Fruit fly (Drosophila melanogaster) whole organism, pupa: ENCODE results near the gene cnir.
A peak's percentile ranks its signal among the peaks of the same experiment; 100 is the strongest.

Source experiments
- CG10348 ChIP-seq: fragments of 200-800 bp; sonication (Bioruptor generic); IDR thresholded peaks from 2 replicates; pipeline ENCODE4 v1.3.6; 2022; ENCODE audit warnings: missing biosample characterization, missing genetic modification characterization
- CG12605 ChIP-seq: fragments of 200-800 bp; sonication (Bioruptor generic); IDR thresholded peaks from 2 replicates; pipeline ENCODE4 v1.3.6; 2022; ENCODE audit warnings: missing biosample characterization, missing genetic modification characterization
- CG14655 ChIP-seq: fragments of 200-800 bp; sonication (Bioruptor generic); optimal IDR thresholded peaks from 3 replicates; lab custom pipeline; 2017; ENCODE audit warnings: mild to moderate bottlenecking, missing biosample characterization, missing genetic modification reagents, missing genetic modification characterization
- CG15710 ChIP-seq: fragments of 200-800 bp; sonication (Bioruptor generic); optimal IDR thresholded peaks from 2 replicates; lab custom pipeline; 2018; ENCODE audit warnings: missing biosample characterization, mild to moderate bottlenecking, missing genetic modification characterization, moderate library complexity
- CG34367 ChIP-seq: fragments of 200-800 bp; sonication (Bioruptor generic); optimal IDR thresholded peaks from 2 replicates; lab custom pipeline; 2018; ENCODE audit warnings: missing biosample characterization, mild to moderate bottlenecking, missing genetic modification characterization
- CG4496 ChIP-seq: fragments of 200-800 bp; sonication (Bioruptor generic); IDR thresholded peaks from 3 replicates; pipeline ENCODE4 v1.3.6; 2022; ENCODE audit warnings: missing biosample characterization, missing genetic modification characterization
- CG8159 ChIP-seq: fragments of 200-800 bp; sonication (Bioruptor generic); optimal IDR thresholded peaks from 3 replicates; lab custom pipeline; 2018; ENCODE audit warnings: missing biosample characterization, mild to moderate bottlenecking, missing genetic modification characterization, moderate library complexity
- CG8301 ChIP-seq: fragments of 200-800 bp; sonication (Bioruptor generic); optimal IDR thresholded peaks from 2 replicates; lab custom pipeline; 2018; ENCODE audit warnings: missing biosample characterization, mild to moderate bottlenecking, missing genetic modification characterization
- EcR ChIP-seq: fragments of 200-800 bp; sonication (Bioruptor generic); optimal IDR thresholded peaks from 3 replicates; lab custom pipeline; 2019; ENCODE audit warnings: missing biosample characterization, missing genetic modification characterization, mild to moderate bottlenecking, moderate library complexity, missing genetic modification reagents
- Ets98B ChIP-seq: fragments of 200-800 bp; sonication (Bioruptor generic); IDR thresholded peaks from 2 replicates; pipeline ENCODE4 v1.3.6; 2022; ENCODE audit warnings: missing biosample characterization, missing genetic modification characterization
- Pif1A ChIP-seq: fragments of 200-800 bp; sonication (Bioruptor generic); optimal IDR thresholded peaks from 3 replicates; lab custom pipeline; 2016; ENCODE audit warnings: missing biosample characterization, missing genetic modification characterization
- Pif1B ChIP-seq: fragments of 200-800 bp; sonication (Bioruptor generic); optimal IDR thresholded peaks from 3 replicates; lab custom pipeline; 2016; ENCODE audit warnings: missing biosample characterization, missing genetic modification characterization
- fd96Ca ChIP-seq: fragments of 200-800 bp; sonication (Bioruptor generic); IDR thresholded peaks from 3 replicates; pipeline ENCODE4 v1.3.6; 2022; ENCODE audit warnings: missing biosample characterization, missing genetic modification characterization
- rn ChIP-seq: fragments of 200-800 bp; sonication (Bioruptor generic); IDR thresholded peaks from 2 replicates; pipeline ENCODE4 v1.3.6; 2022; ENCODE audit warnings: missing biosample characterization, missing genetic modification characterization

- TF ChIP-seq CG8159 (tag; lab: Kevin White, UChicago) (no peak), Pif1A (no peak), CG8301 (tag; lab: Kevin White, UChicago) (no peak), CG34367 (tag; lab: Kevin White, UChicago) (no peak), CG10348 (GFP tag; lab: Robert Waterston, UW) (no peak), CG15710 (tag; lab: Kevin White, UChicago) (no peak), EcR (GFP tag; lab: Kevin White, UChicago) (no peak), CG4496 (GFP tag; lab: Robert Waterston, UW) (peak; percentile 52; the same call in 2 of the 3 replicates), Ets98B (peak; percentile 36), Pif1B (GFP tag; lab: Kevin White, UChicago) (no peak), rn (GFP tag; lab: Robert Waterston, UW) (no peak), CG12605 (GFP tag; lab: Robert Waterston, UW) (peak; percentile 29; the same call in 1 of the 2 replicates), CG14655 (no peak), fd96Ca (peak; percentile 69; the same call in 2 of the 3 replicates)
Measured at dm6 chr2L:3058772-3059623, 19.4 kb upstream of the cnir start.
